Worm (Caenorhabditis elegans) whole organism, L4 larva: ENCODE data around the gene rga-9.

Source experiments
- ZK337.2 ChIP-seq: fragments of 200-800 bp; sonication (Bioruptor generic); IDR thresholded peaks from 2 replicates; pipeline ENCODE4 v1.3.6; 2022; ENCODE audit warnings: missing genetic modification reagents, missing genetic modification characterization, missing compliant biosample characterization
- aly-2 ChIP-seq: sonication (generic microtip); optimal IDR thresholded peaks from 2 replicates; lab custom pipeline; 2018; ENCODE audit warnings: missing biosample characterization, missing genetic modification characterization
- dpl-1 ChIP-seq: fragments of 150-350 bp; optimal IDR thresholded peaks from 2 replicates; lab custom pipeline; 2014; ENCODE audit warnings: missing biosample characterization, missing genetic modification reagents, missing genetic modification characterization
- gei-8 ChIP-seq: fragments of 200-800 bp; sonication (Bioruptor generic); optimal IDR thresholded peaks from 2 replicates; lab custom pipeline; 2018; ENCODE audit warnings: mild to moderate bottlenecking, missing genetic modification characterization, missing compliant biosample characterization
- lsy-2 ChIP-seq, 2 experiments: fragments of 150-350 bp in 1 of 2; sonication (generic microtip) in 1 of 2; optimal IDR thresholded peaks; 2 replicates each; lab custom pipeline; 2014 to 2017; ENCODE audit warnings: missing biosample characterization in 2 of 2, missing genetic modification characterization in 2 of 2
- mdl-1 ChIP-seq, 2 experiments: fragments of 150-350 bp in 1 of 2; sonication (generic microtip) in 1 of 2; optimal IDR thresholded peaks; 2 replicates each; lab custom pipeline; 2014 to 2017; ENCODE audit warnings: missing biosample characterization in 2 of 2, missing genetic modification characterization in 2 of 2
- mxl-3 ChIP-seq: fragments of 200-800 bp; sonication (Bioruptor generic); optimal IDR thresholded peaks from 2 replicates; lab custom pipeline; 2018; ENCODE audit warnings: mild to moderate bottlenecking, missing genetic modification characterization, missing compliant biosample characterization
- nhr-111 ChIP-seq: fragments of 200-800 bp; sonication (Bioruptor generic); optimal IDR thresholded peaks from 2 replicates; lab custom pipeline; 2018; ENCODE audit warnings: mild to moderate bottlenecking, missing genetic modification characterization, missing compliant biosample characterization
- nhr-237 ChIP-seq: sonication (generic microtip); optimal IDR thresholded peaks from 2 replicates; lab custom pipeline; 2017; ENCODE audit warnings: missing biosample characterization, missing genetic modification characterization
- snpc-4 ChIP-seq: fragments of 150-350 bp; optimal IDR thresholded peaks from 2 replicates; lab custom pipeline; 2014; ENCODE audit warnings: missing biosample characterization, missing genetic modification characterization

DNA sequence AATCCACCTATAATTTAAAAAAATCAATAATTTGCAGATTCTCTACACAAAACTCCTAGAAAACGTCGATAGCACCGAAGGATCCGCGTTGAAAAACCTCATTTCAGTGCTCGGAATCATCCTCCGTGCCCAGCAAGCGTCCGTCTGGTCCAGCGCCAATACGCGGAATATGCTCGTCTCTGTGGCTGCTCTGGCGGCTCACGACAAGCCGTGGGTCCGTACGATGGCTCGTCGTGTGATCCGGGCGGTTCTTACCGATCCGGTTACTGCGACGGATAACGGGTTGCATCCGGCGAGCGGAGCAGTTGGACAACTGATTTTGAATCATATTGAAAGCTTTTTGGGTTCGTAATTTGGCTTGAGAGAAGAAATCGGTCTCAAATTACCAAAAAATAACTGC is 32.4 kb upstream of the rga-9 start:
- TF ChIP-seq lsy-2 (tag; optimal IDR thresholded peaks at IDR 0.05; lab: Kevin White, UChicago) (no peak), gei-8 (GFP tag; lab: Kevin White, UChicago) (no peak), snpc-4 (no peak), mdl-1 (tag; optimal IDR thresholded peaks at IDR 0.05; lab: Kevin White, UChicago) (no peak), dpl-1 (GFP tag; lab: Kevin White, UChicago) (no peak), nhr-111 (GFP tag; lab: Kevin White, UChicago) (no peak), mxl-3 (GFP tag; lab: Kevin White, UChicago) (no peak), ZK337.2 (GFP tag; lab: Robert Waterston, UW) (no peak), aly-2 (tag; lab: Kevin White, UChicago) (no peak), nhr-237 (tag; lab: Kevin White, UChicago) (no peak)
